Worm (Caenorhabditis elegans): ENCODE measurements around the gene pqn-41.
A peak's percentile ranks its signal among the peaks of the same experiment; 100 is the strongest.

The pqn-41 gene

DNA sequence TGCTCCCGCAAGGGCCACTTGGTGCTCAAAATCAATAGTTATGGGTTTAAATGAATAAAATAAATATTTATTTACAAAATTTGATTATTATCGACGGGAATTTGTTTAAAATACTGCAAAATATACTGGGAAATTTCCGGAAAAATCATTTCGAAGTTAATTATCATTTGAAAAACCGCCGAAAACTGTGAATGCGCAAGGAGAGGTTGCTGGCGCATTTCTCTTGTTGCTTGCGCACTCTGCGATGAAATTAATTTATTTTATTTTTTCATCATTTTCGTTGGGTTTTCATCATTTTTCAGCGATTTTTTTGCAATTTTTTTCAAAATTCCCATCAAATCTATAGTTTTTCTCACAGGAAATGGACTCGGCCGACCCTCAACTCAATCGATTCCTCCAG, 46.2 kb upstream of the pqn-41 start, which contains the start of gene ddp-1:
TSS of gene ddp-1 (plus strand) at position 357 of the 400 bp plus-strand sequence.
- peak; percentile 89 for TF ChIP-seq nhr-11 (tag; optimal IDR thresholded peaks at IDR 0.05)
- TF ChIP-seq zag-1 (tag; optimal IDR thresholded peaks at IDR 0.05): peak; percentile 81
- peak; percentile 77 for TF ChIP-seq snpc-4 (tag; optimal IDR thresholded peaks at IDR 0.05)
- peak; percentile 71 for TF ChIP-seq nhr-237 (tag; optimal IDR thresholded peaks at IDR 0.05)
- TF ChIP-seq hpl-2 (GFP tag; optimal IDR thresholded peaks at IDR 0.05): peak; percentile 60
- TF ChIP-seq lir-3 (tag; optimal IDR thresholded peaks at IDR 0.05; ENCODE audit: poor library complexity): no peak
- peak; percentile 93 for TF ChIP-seq egl-13 (tag; optimal IDR thresholded peaks at IDR 0.05)
- TF ChIP-seq lin-39 (tag; optimal IDR thresholded peaks at IDR 0.05): peak; percentile 98
- peak; percentile 70 for TF ChIP-seq pag-3 (tag; optimal IDR thresholded peaks at IDR 0.05; ENCODE audit: borderline replicate concordance, insufficient read depth)
- 0 out of 2 replicates have a peak, but pooled peaks have one; percentile 39 for TF ChIP-seq unc-98 (GFP tag; IDR thresholded peaks at IDR 0.05)
- no peak for TF ChIP-seq unc-62 (GFP tag; optimal IDR thresholded peaks at IDR 0.05)
- TF ChIP-seq nhr-76 (tag; optimal IDR thresholded peaks at IDR 0.05): peak; percentile 22
- peak; percentile 95 for TF ChIP-seq unc-86 (tag; optimal IDR thresholded peaks at IDR 0.05)
- peak; percentile 90 for TF ChIP-seq lin-15B (tag; optimal IDR thresholded peaks at IDR 0.05)
- peak; percentile 92 for TF ChIP-seq ztf-4 (tag; optimal IDR thresholded peaks at IDR 0.05)
- peak; percentile 96 for TF ChIP-seq grh-1 (GFP tag; IDR thresholded peaks at IDR 0.05)
- peak; percentile 93 for TF ChIP-seq lin-14 (GFP tag; optimal IDR thresholded peaks at IDR 0.05)
- TF ChIP-seq nhr-12 (tag; optimal IDR thresholded peaks at IDR 0.05): peak; percentile 51
- peak; percentile 63 for TF ChIP-seq ceh-63 (GFP tag; optimal IDR thresholded peaks at IDR 0.05)
- TF ChIP-seq fos-1 (tag; optimal IDR thresholded peaks at IDR 0.05): peak; percentile 91
- TF ChIP-seq egl-27 (tag; optimal IDR thresholded peaks at IDR 0.05): no peak
- TF ChIP-seq nhr-20 (tag; optimal IDR thresholded peaks at IDR 0.05): peak; percentile 94
- TF ChIP-seq mab-9 (GFP tag; IDR thresholded peaks at IDR 0.05): peak; percentile 90
- TF ChIP-seq dpl-1 (GFP tag; optimal IDR thresholded peaks at IDR 0.05): peak; percentile 99 to 100 (median 100)
- peak; percentile 46 for TF ChIP-seq unc-30 (tag; optimal IDR thresholded peaks at IDR 0.05)
- TF ChIP-seq lin-13 (GFP tag; optimal IDR thresholded peaks at IDR 0.05): peak; percentile 99
- TF ChIP-seq lsy-2 (tag; optimal IDR thresholded peaks at IDR 0.05): peak; percentile 96 to 97
- peak; percentile 81 for TF ChIP-seq blmp-1 (tag; optimal IDR thresholded peaks at IDR 0.05)
- TF ChIP-seq efl-1 (optimal IDR thresholded peaks at IDR 0.05): peak; percentile 98 to 100
- peak; percentile 99 to 100 for TF ChIP-seq efl-1 (GFP tag; optimal IDR thresholded peaks at IDR 0.05 in 1 of 2)
- TF ChIP-seq sptf-1 (tag; optimal IDR thresholded peaks at IDR 0.05): no peak
- TF ChIP-seq elt-3 (tag; optimal IDR thresholded peaks at IDR 0.05): peak in 4 of 6 experiments; percentile 1 to 93 (median 85)
- TF ChIP-seq skn-1 (tag; optimal IDR thresholded peaks at IDR 0.05): peak; percentile 92
- TF ChIP-seq hlh-17 (GFP tag; optimal IDR thresholded peaks at IDR 0.05; ENCODE audit: borderline replicate concordance): no peak
- TF ChIP-seq isw-1 (GFP tag; IDR thresholded peaks at IDR 0.05): peak; percentile 95
- TF ChIP-seq nhr-19 (GFP tag; conservative IDR thresholded peaks at IDR 0.05): peak; percentile 96
- peak; percentile 97 for TF ChIP-seq ceh-8 (GFP tag; optimal IDR thresholded peaks at IDR 0.05)
- peak; percentile 98 for TF ChIP-seq nhr-47 (tag; optimal IDR thresholded peaks at IDR 0.05)
- peak; percentile 65 for TF ChIP-seq aha-1 (tag; optimal IDR thresholded peaks at IDR 0.05)
- TF ChIP-seq fkh-8 (tag; optimal IDR thresholded peaks at IDR 0.05): peak; percentile 94
- peak; percentile 93 for TF ChIP-seq unc-130 (tag; optimal IDR thresholded peaks at IDR 0.05)
- TF ChIP-seq C34B4.2 (tag; optimal IDR thresholded peaks at IDR 0.05): peak; percentile 71
- TF ChIP-seq tbx-2 (tag; optimal IDR thresholded peaks at IDR 0.05): peak; percentile 96
- peak; percentile 99 for TF ChIP-seq nhr-85 (tag)
- peak; percentile 83 for TF ChIP-seq ceh-88 (GFP tag; IDR thresholded peaks at IDR 0.05)
- TF ChIP-seq irx-1 (tag; optimal IDR thresholded peaks at IDR 0.05): peak; percentile 96
- TF ChIP-seq nhr-77 (tag; optimal IDR thresholded peaks at IDR 0.05): peak; percentile 85
- TF ChIP-seq ama-1 (optimal IDR thresholded peaks at IDR 0.05): peak; percentile 91
- TF ChIP-seq swsn-7 (tag; optimal IDR thresholded peaks at IDR 0.05): peak; percentile 96
- TF ChIP-seq tlp-1 (tag; optimal IDR thresholded peaks at IDR 0.05): no peak
- TF ChIP-seq aly-2 (tag; optimal IDR thresholded peaks at IDR 0.05): peak; percentile 97
- peak; percentile 99 to 100 for TF ChIP-seq lin-35 (GFP tag; optimal IDR thresholded peaks at IDR 0.05)
- TF ChIP-seq vab-15 (tag; optimal IDR thresholded peaks at IDR 0.05): no peak
- TF ChIP-seq sup-37 (GFP tag; optimal IDR thresholded peaks at IDR 0.05): peak; percentile 91

Data from whole organism, L1 larva.